Fruit fly (Drosophila melanogaster) whole organism, wandering third instar larva: ENCODE data around the gene elg1.
A peak's percentile ranks its signal among the peaks of the same experiment; 100 is the strongest.

Source experiments
- Dif ChIP-seq: fragments of 200-275, 200-300 bp; sonication (Bioruptor generic); optimal IDR thresholded peaks from 2 replicates; lab custom pipeline; 2018; ENCODE audit warnings: missing biosample characterization, missing genetic modification characterization; ENCODE audit not compliant: partially characterized antibody
- OdsH ChIP-seq: fragments of 200-800 bp; sonication (Bioruptor generic); optimal IDR thresholded peaks from 2 replicates; lab custom pipeline; 2016; ENCODE audit warnings: missing biosample characterization, mild to moderate bottlenecking, missing genetic modification characterization
- h ChIP-seq: fragments of 200-800 bp; sonication (Bioruptor generic); optimal IDR thresholded peaks from 3 replicates; lab custom pipeline; 2016; ENCODE audit warnings: missing biosample characterization, mild to moderate bottlenecking, missing genetic modification characterization
- lola ChIP-seq: fragments of >200 bp; optimal IDR thresholded peaks from 2 replicates; lab custom pipeline; 2017; ENCODE audit warnings: missing biosample characterization, missing genetic modification characterization
- psq ChIP-seq: fragments of 200-800 bp; sonication (Bioruptor generic); optimal IDR thresholded peaks from 3 replicates; lab custom pipeline; 2017; ENCODE audit warnings: missing biosample characterization, mild to moderate bottlenecking, missing genetic modification characterization, moderate library complexity

- TF ChIP-seq OdsH (peak; percentile 40), psq (peak; percentile 68), Dif (GFP tag; lab: Kevin White, UChicago) (peak; percentile 65), lola (GFP tag; lab: Kevin White, UChicago) (no peak), h (GFP tag; lab: Kevin White, UChicago) (peak; percentile 79)
These were observed 49.6 kb downstream of the elg1 start for dm6 chr3L:16181330-16181830.
